Worm (Caenorhabditis elegans) whole organism, L2 larva: ENCODE results near the gene sptf-2.

Source experiments
- C34F6.9 ChIP-seq: fragments of 150-350 bp; optimal IDR thresholded peaks from 2 replicates; lab custom pipeline; 2014; ENCODE audit warnings: missing biosample characterization, missing genetic modification characterization
- F13H6.1 ChIP-seq: sonication (generic microtip); optimal IDR thresholded peaks from 2 replicates; lab custom pipeline; 2016; ENCODE audit warnings: missing genetic modification characterization, missing compliant biosample characterization
- R02D3.7 ChIP-seq: fragments of 150-350 bp; optimal IDR thresholded peaks from 2 replicates; lab custom pipeline; 2014; ENCODE audit warnings: missing biosample characterization, missing genetic modification characterization
- alr-1 ChIP-seq: fragments of 150-350 bp; optimal IDR thresholded peaks from 2 replicates; lab custom pipeline; 2014; ENCODE audit warnings: missing biosample characterization, missing genetic modification characterization
- ama-1 ChIP-seq: fragments of 150-350 bp; optimal IDR thresholded peaks from 2 replicates; lab custom pipeline; 2018; ENCODE audit warnings: inconsistent platforms
- ceh-16 ChIP-seq: fragments of 150-350 bp; optimal IDR thresholded peaks from 2 replicates; lab custom pipeline; 2014; ENCODE audit warnings: missing biosample characterization, missing genetic modification characterization
- ceh-82 ChIP-seq: fragments of 150-350 bp; optimal IDR thresholded peaks from 2 replicates; lab custom pipeline; 2014; ENCODE audit warnings: missing biosample characterization, missing genetic modification characterization
- crh-2 ChIP-seq: sonication (generic microtip); optimal IDR thresholded peaks from 2 replicates; lab custom pipeline; 2017; ENCODE audit warnings: missing biosample characterization, missing genetic modification characterization
- dmd-4 ChIP-seq: sonication (generic microtip); optimal IDR thresholded peaks from 2 replicates; lab custom pipeline; 2017; ENCODE audit warnings: missing biosample characterization, missing genetic modification characterization
- egl-27 ChIP-seq: sonication (generic microtip); optimal IDR thresholded peaks from 3 replicates; lab custom pipeline; 2017; ENCODE audit warnings: missing biosample characterization, missing genetic modification reagents, missing genetic modification characterization
- fos-1 ChIP-seq: fragments of 150-350 bp; optimal IDR thresholded peaks from 2 replicates; lab custom pipeline; 2014; ENCODE audit warnings: missing biosample characterization, missing genetic modification characterization
- gmeb-1 ChIP-seq: fragments of 150-350 bp; optimal IDR thresholded peaks from 2 replicates; lab custom pipeline; 2014; ENCODE audit warnings: missing biosample characterization, missing genetic modification characterization
- lin-39 ChIP-seq: fragments of 150-350 bp; optimal IDR thresholded peaks from 2 replicates; lab custom pipeline; 2014; ENCODE audit warnings: missing biosample characterization, missing genetic modification reagents, missing genetic modification characterization
- lsy-2 ChIP-seq, 2 experiments: fragments of 150-350 bp in 1 of 2; sonication (generic microtip) in 1 of 2; optimal IDR thresholded peaks; 2 replicates each; lab custom pipeline; 2014 to 2017; ENCODE audit warnings: missing biosample characterization in 2 of 2, missing genetic modification characterization in 2 of 2
- mbf-1 ChIP-seq: sonication (generic microtip); optimal IDR thresholded peaks from 2 replicates; lab custom pipeline; 2017; ENCODE audit warnings: missing biosample characterization, missing genetic modification characterization
- nhr-10 ChIP-seq: sonication (generic microtip); optimal IDR thresholded peaks from 2 replicates; lab custom pipeline; 2017; ENCODE audit warnings: missing biosample characterization, missing genetic modification characterization
- nhr-21 ChIP-seq: fragments of 150-350 bp; optimal IDR thresholded peaks from 2 replicates; lab custom pipeline; 2014; ENCODE audit warnings: missing biosample characterization, missing genetic modification characterization
- nhr-237 ChIP-seq: fragments of 150-350 bp; optimal IDR thresholded peaks from 2 replicates; lab custom pipeline; 2014; ENCODE audit warnings: missing biosample characterization, missing genetic modification characterization
- nhr-6 ChIP-seq: fragments of 150-350 bp; optimal IDR thresholded peaks from 2 replicates; lab custom pipeline; 2014; ENCODE audit warnings: missing biosample characterization, missing genetic modification characterization
- nhr-77 ChIP-seq: fragments of 150-350 bp; optimal IDR thresholded peaks from 2 replicates; lab custom pipeline; 2014; ENCODE audit warnings: missing biosample characterization, missing genetic modification characterization
- peb-1 ChIP-seq: fragments of 150-350 bp; optimal IDR thresholded peaks from 2 replicates; lab custom pipeline; 2014; ENCODE audit warnings: missing biosample characterization, missing genetic modification characterization
- sma-9 ChIP-seq, 2 experiments: fragments of 150-350 bp in 1 of 2; sonication (generic microtip) in 1 of 2; optimal IDR thresholded peaks; 2 replicates each; lab custom pipeline; 2014 to 2016; ENCODE audit warnings: missing genetic modification characterization in 2 of 2, mild to moderate bottlenecking in 1 of 2, missing biosample characterization in 1 of 2, missing compliant biosample characterization in 1 of 2, missing genetic modification reagents in 1 of 2, moderate library complexity in 1 of 2
- snpc-4 ChIP-seq: fragments of 150-350 bp; optimal IDR thresholded peaks from 2 replicates; lab custom pipeline; 2014; ENCODE audit warnings: missing biosample characterization, missing genetic modification characterization
- unc-39 ChIP-seq: fragments of 150-350 bp; optimal IDR thresholded peaks from 2 replicates; lab custom pipeline; 2014; ENCODE audit warnings: missing biosample characterization, missing genetic modification characterization
- unc-55 ChIP-seq: fragments of 150-350 bp; sonication (generic microtip); optimal IDR thresholded peaks from 3 replicates; lab custom pipeline; 2014; ENCODE audit warnings: missing biosample characterization, missing genetic modification reagents, missing genetic modification characterization
- ztf-4 ChIP-seq: fragments of 150-350 bp; optimal IDR thresholded peaks from 2 replicates; lab custom pipeline; 2014; ENCODE audit warnings: missing biosample characterization, missing genetic modification characterization

The sptf-2 gene

ce11 chrII:8634386-8634785 is 9.1 kb downstream of the sptf-2 start, which contains the start of gene cutl-12:
Gene cutl-12 (minus strand): TSS chrII:8634486.
- no peak for TF ChIP-seq alr-1 (tag; lab: Kevin White, UChicago)

DNA sequence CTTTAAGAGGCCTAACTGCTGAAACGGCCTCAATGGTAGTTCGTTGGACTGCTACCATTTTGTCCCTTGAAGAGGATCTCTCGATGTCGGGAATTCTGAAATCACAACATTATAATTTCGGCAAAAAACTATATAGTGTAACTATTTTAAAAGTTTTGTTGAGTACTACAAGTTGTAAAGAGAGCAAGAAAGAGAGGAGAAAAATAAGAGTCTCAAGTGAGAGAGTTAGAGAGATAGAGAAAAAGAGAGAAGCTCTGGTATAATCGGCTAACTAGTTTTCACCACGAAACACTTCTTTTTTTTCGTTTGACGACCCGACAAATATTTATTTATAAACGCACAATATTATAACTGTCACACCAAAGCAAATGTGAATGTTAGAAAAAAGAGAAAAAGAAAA is 12.4 kb downstream of the sptf-2 start, which contains the start of gene vab-9:
TSS of gene vab-9 (minus strand) at position 101 of the 400 bp plus-strand sequence.
- TF ChIP-seq dmd-4 (tag; lab: Kevin White, UChicago) (no peak), crh-2 (tag; lab: Kevin White, UChicago) (no peak)

DNA sequence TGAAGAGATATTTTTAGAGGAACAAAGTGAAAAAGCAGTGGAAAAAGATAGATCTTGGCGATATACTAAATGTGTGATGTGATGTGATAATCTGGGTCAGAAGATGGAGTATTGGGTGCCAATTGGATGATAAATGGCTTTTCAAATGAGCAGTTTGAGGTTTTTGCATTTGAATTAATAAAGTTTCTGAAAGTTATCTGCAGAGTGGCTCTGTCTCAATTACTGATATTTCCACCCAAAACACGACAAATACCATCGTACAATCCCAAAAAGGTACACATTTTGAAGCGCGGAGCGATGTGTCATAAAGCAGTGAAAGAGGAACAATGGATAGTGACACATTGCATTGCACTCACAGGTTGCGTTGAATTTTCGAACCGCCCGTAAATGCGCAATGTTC is 14.3 kb downstream of the sptf-2 start:
- TF ChIP-seq sma-9 (GFP tag; optimal IDR thresholded peaks at IDR 0.05; lab: Kevin White, UChicago), result no peak
- no peak for TF ChIP-seq sma-9 (tag; optimal IDR thresholded peaks at IDR 0.05; lab: Kevin White, UChicago)
- no peak for TF ChIP-seq snpc-4 (tag; lab: Kevin White, UChicago)
- no peak for TF ChIP-seq nhr-6 (tag; lab: Kevin White, UChicago)
- no peak for TF ChIP-seq C34F6.9 (tag; lab: Kevin White, UChicago)
- TF ChIP-seq lsy-2 (tag; optimal IDR thresholded peaks at IDR 0.05; lab: Kevin White, UChicago), result no peak
- TF ChIP-seq unc-55, result no peak

DNA sequence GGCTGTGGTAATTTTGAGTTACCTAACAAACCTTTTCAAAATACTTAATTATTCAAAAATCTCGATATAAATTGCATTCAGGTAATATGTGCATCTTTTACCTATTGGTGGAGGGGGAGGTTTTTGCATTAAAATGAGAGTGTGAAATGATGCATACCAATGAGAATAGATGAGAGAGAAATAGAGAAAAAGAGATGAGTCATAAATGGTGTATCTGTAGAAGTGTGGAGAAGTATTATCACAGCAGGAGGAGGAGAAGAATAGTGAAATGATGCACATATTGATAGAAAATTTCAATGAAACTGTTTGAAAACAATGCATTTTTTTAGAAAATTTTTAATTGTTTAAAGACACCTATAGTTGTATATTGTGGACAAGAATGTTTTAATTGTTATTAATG is 15.2 kb downstream of the sptf-2 start:
- TF ChIP-seq crh-2 (tag; lab: Kevin White, UChicago) (peak; percentile 24), lsy-2 (tag; optimal IDR thresholded peaks at IDR 0.05; lab: Kevin White, UChicago) (no peak), fos-1 (tag; lab: Kevin White, UChicago) (peak; percentile 84), C34F6.9 (tag; lab: Kevin White, UChicago) (peak; percentile 5)

DNA sequence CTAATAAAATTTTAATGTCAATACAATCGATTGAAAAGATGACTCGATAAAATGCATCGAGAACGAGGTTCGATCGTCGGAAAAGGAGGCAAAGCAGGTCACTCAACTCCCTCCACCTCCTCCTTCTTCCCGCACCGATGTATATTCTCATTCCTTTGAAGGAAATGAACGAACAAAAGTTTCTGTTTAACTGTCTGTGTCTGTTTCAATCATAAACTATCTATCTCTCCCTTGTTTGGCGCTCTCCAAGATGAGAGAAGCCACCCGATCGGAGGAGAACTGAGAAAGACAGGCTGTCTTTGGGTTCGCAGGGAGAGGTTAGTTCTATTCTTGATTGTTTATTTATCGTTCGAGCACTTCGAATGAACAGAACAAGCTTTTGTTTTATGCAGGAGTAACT is 15.9 kb downstream of the sptf-2 start, which contains the start of gene D2085.7:
TSS of gene D2085.7 (plus strand) at position 251 of the 400 bp plus-strand sequence.
- TF ChIP-seq fos-1 (tag; lab: Kevin White, UChicago), result peak; percentile 63
- TF ChIP-seq snpc-4 (tag; lab: Kevin White, UChicago), result no peak

- no peak for TF ChIP-seq ceh-16 (tag; lab: Kevin White, UChicago)
- TF ChIP-seq nhr-237, result no peak
- no peak for TF ChIP-seq ztf-4 (tag; lab: Kevin White, UChicago)
- TF ChIP-seq nhr-21 (tag; lab: Kevin White, UChicago), result no peak
- TF ChIP-seq nhr-77 (tag; lab: Kevin White, UChicago), result no peak
- no peak for TF ChIP-seq mbf-1
Measured at ce11 chrII:8642376-8642775, 17.1 kb downstream of the sptf-2 start.

- TF ChIP-seq egl-27 (tag; lab: Kevin White, UChicago), result no peak
- peak; percentile 20 for TF ChIP-seq F13H6.1 (tag; lab: Kevin White, UChicago)
Measured at ce11 chrII:8643627-8644356, 18.5 kb downstream of the sptf-2 start.

DNA sequence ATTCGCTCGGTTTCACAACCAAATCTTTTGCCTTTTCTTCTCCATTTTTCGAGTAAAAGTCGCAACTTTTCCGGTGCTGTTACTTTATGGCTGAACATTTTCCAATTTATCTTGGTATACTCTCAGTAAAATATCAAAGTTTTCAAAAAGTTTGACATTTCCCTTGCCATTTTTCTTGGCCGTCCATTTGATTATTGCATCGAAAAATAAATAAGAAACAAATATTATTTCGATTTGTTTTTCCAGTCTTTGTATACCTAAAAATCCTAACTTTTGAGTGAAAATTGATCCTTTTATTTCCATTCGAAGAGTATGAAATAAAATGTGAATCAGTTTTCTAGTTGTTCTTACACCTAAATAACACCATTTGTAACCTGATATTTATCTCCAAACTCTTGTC is 21.2 kb downstream of the sptf-2 start:
- TF ChIP-seq unc-39 (tag; lab: Kevin White, UChicago), result no peak
- no peak for TF ChIP-seq fos-1 (tag; lab: Kevin White, UChicago)
- no peak for TF ChIP-seq ama-1
- no peak for TF ChIP-seq lsy-2 (tag; optimal IDR thresholded peaks at IDR 0.05; lab: Kevin White, UChicago)
- TF ChIP-seq gmeb-1 (tag; lab: Kevin White, UChicago), result no peak
- no peak for TF ChIP-seq alr-1 (tag; lab: Kevin White, UChicago)
- TF ChIP-seq lin-39 (tag; lab: Kevin White, UChicago), result no peak
- no peak for TF ChIP-seq peb-1 (tag; lab: Kevin White, UChicago)
- TF ChIP-seq crh-2 (tag; lab: Kevin White, UChicago), result no peak
- no peak for TF ChIP-seq R02D3.7 (tag; lab: Kevin White, UChicago)
- TF ChIP-seq ceh-82, result no peak
- no peak for TF ChIP-seq nhr-10 (tag; lab: Kevin White, UChicago)
